Fruit fly (Drosophila melanogaster) whole organism, embryonic: ENCODE results near the gene Vps29.

Experiments used
- Adf1 ChIP-seq: fragments of 200-800 bp; sonication (Bioruptor generic); IDR thresholded peaks from 2 replicates; pipeline ENCODE4 v1.3.6; 2022; ENCODE audit warnings: missing biosample characterization, missing genetic modification characterization
- CG10267 ChIP-seq: fragments of 200-800 bp; sonication (Bioruptor generic); optimal IDR thresholded peaks from 2 replicates; lab custom pipeline; 2018; ENCODE audit warnings: missing biosample characterization, mild to moderate bottlenecking, missing genetic modification characterization, moderate library complexity
- CG10979 ChIP-seq: fragments of 200-800 bp; sonication (Bioruptor generic); optimal IDR thresholded peaks from 2 replicates; lab custom pipeline; 2018; ENCODE audit warnings: missing biosample characterization, mild to moderate bottlenecking, missing genetic modification characterization, moderate library complexity
- CG11085 ChIP-seq: fragments of 200-800 bp; sonication (Bioruptor generic); IDR thresholded peaks from 2 replicates; pipeline ENCODE4 v1.3.6; 2022; ENCODE audit warnings: missing biosample characterization, missing genetic modification characterization
- CG13123 ChIP-seq: fragments of 200-800 bp; sonication (Bioruptor generic); optimal IDR thresholded peaks from 2 replicates; lab custom pipeline; 2016; ENCODE audit warnings: missing biosample characterization, missing genetic modification characterization
- CG17612 ChIP-seq: fragments of 200-800 bp; sonication (Bioruptor generic); IDR thresholded peaks from 2 replicates; pipeline ENCODE4 v1.3.6; 2022; ENCODE audit warnings: missing biosample characterization, missing genetic modification characterization
- CG2116 ChIP-seq: fragments of 200-800 bp; sonication (Bioruptor generic); optimal IDR thresholded peaks from 3 replicates; lab custom pipeline; 2018; ENCODE audit warnings: missing biosample characterization, mild to moderate bottlenecking, missing genetic modification characterization
- CG34224 ChIP-seq: fragments of 200-800 bp; sonication (Bioruptor generic); IDR thresholded peaks from 3 replicates; pipeline ENCODE4 v1.3.6; 2022; ENCODE audit warnings: missing biosample characterization, missing genetic modification characterization; ENCODE audit not compliant: partially characterized antibody
- CG34376 ChIP-seq: fragments of 200-800 bp; sonication (Bioruptor generic); optimal IDR thresholded peaks from 2 replicates; lab custom pipeline; 2018; ENCODE audit warnings: missing biosample characterization, mild to moderate bottlenecking, missing genetic modification characterization
- CG3995 ChIP-seq: fragments of 200-800 bp; sonication (Bioruptor generic); optimal IDR thresholded peaks from 3 replicates; lab custom pipeline; 2016; ENCODE audit warnings: missing biosample characterization, missing genetic modification characterization
- CG7271 ChIP-seq: fragments of 200-800 bp; sonication (Bioruptor generic); optimal IDR thresholded peaks from 2 replicates; lab custom pipeline; 2018; ENCODE audit warnings: missing biosample characterization, mild to moderate bottlenecking, missing genetic modification characterization, moderate library complexity
- CG7357 ChIP-seq: fragments of 200-800 bp; sonication (Bioruptor generic); IDR thresholded peaks from 3 replicates; pipeline ENCODE4 v1.3.6; 2022; ENCODE audit warnings: missing biosample characterization, missing genetic modification characterization
- CG7963 ChIP-seq: fragments of 200-800 bp; sonication (Bioruptor generic); IDR thresholded peaks from 3 replicates; pipeline ENCODE4 v1.3.6; 2022; ENCODE audit warnings: missing biosample characterization, missing genetic modification characterization; ENCODE audit not compliant: partially characterized antibody
- CTCF ChIP-seq: fragments of 200-800 bp; sonication (Bioruptor generic); optimal IDR thresholded peaks from 2 replicates; lab custom pipeline; 2017; ENCODE audit warnings: missing biosample characterization, mild to moderate bottlenecking, missing genetic modification characterization, moderate library complexity
- D19A ChIP-seq: fragments of 200-800 bp; optimal IDR thresholded peaks from 3 replicates; lab custom pipeline; 2019; ENCODE audit warnings: missing biosample characterization, mild to moderate bottlenecking, missing genetic modification characterization, moderate library complexity
- Dek ChIP-seq: fragments of 200-800 bp; sonication (Bioruptor generic); optimal IDR thresholded peaks from 3 replicates; lab custom pipeline; 2019; ENCODE audit warnings: missing biosample characterization, mild to moderate bottlenecking, missing genetic modification characterization, moderate library complexity
- H2.0 ChIP-seq: fragments of 200-800 bp; sonication (Bioruptor generic); IDR thresholded peaks from 2 replicates; pipeline ENCODE4 v1.3.6; 2022; ENCODE audit warnings: missing biosample characterization, missing genetic modification characterization
- Hmx ChIP-seq: fragments of 200-800 bp; sonication (Bioruptor generic); optimal IDR thresholded peaks from 2 replicates; lab custom pipeline; 2016; ENCODE audit warnings: missing biosample characterization, missing genetic modification characterization
- Med ChIP-seq: fragments of 200-800 bp; sonication (Bioruptor generic); peaks from one replicate; lab custom pipeline; 2016; ENCODE audit warnings: missing biosample characterization, missing genetic modification characterization, mild to moderate bottlenecking, inconsistent platforms, moderate library complexity
- Nf-YA ChIP-seq: fragments of 200-800 bp; sonication (Bioruptor generic); IDR thresholded peaks from 2 replicates; pipeline ENCODE4 v1.3.6; 2022; ENCODE audit warnings: missing biosample characterization, missing genetic modification characterization
- Oaz ChIP-seq: fragments of 200-800 bp; sonication (Bioruptor generic); IDR thresholded peaks from 2 replicates; pipeline ENCODE4 v1.3.6; 2022; ENCODE audit warnings: missing biosample characterization, missing genetic modification characterization
- Sox102F ChIP-seq: fragments of 200-800 bp; sonication (Bioruptor generic); optimal IDR thresholded peaks from 2 replicates; lab custom pipeline; 2018; ENCODE audit warnings: missing biosample characterization, mild to moderate bottlenecking, missing genetic modification characterization, moderate library complexity
- Trl ChIP-seq, 3 experiments: fragments of >200 bp in 2 of 3; fragments of 200-800 bp in 1 of 3; sonication (Bioruptor generic) in 1 of 3; optimal IDR thresholded peaks; 2 replicates in 1 of 3; 3 replicates in 2 of 3; lab custom pipeline; 2016 to 2017; ENCODE audit warnings: missing biosample characterization in 1 of 3, missing genetic modification characterization in 1 of 3
- ac ChIP-seq: fragments of 200-800 bp; sonication (Bioruptor generic); optimal IDR thresholded peaks from 3 replicates; lab custom pipeline; 2017; ENCODE audit warnings: missing biosample characterization, mild to moderate bottlenecking, missing genetic modification characterization
- ase ChIP-seq: fragments of 200-800 bp; sonication (Bioruptor generic); IDR thresholded peaks from 3 replicates; pipeline ENCODE4 v1.3.6; 2022; ENCODE audit warnings: missing biosample characterization, missing genetic modification characterization
- bbx ChIP-seq: fragments of 200-800 bp; sonication (Bioruptor generic); IDR thresholded peaks from 2 replicates; pipeline ENCODE4 v1.3.6; 2022; ENCODE audit warnings: missing biosample characterization, missing genetic modification characterization; ENCODE audit not compliant: partially characterized antibody
- bcd ChIP-seq: fragments of 200-800 bp; sonication (Bioruptor generic); optimal IDR thresholded peaks from 2 replicates; lab custom pipeline; 2017; ENCODE audit warnings: missing biosample characterization, mild to moderate bottlenecking, missing genetic modification characterization
- bsh ChIP-seq, 2 experiments: fragments of 200-800 bp; sonication (Bioruptor generic); optimal IDR thresholded peaks; 2 replicates each; lab custom pipeline; 2017 to 2018; ENCODE audit warnings: mild to moderate bottlenecking in 2 of 2, missing biosample characterization in 2 of 2, missing genetic modification characterization in 2 of 2, moderate library complexity in 1 of 2
- chinmo ChIP-seq: fragments of 200-800 bp; sonication (Bioruptor generic); IDR thresholded peaks from 4 replicates; pipeline ENCODE4 v1.3.6; 2022; ENCODE audit warnings: missing biosample characterization, missing genetic modification characterization; ENCODE audit not compliant: partially characterized antibody
- dm ChIP-seq: fragments of 200-800 bp; sonication (Bioruptor generic); optimal IDR thresholded peaks from 3 replicates; lab custom pipeline; 2016; ENCODE audit warnings: missing biosample characterization, missing genetic modification characterization
- eve ChIP-seq, 2 experiments: fragments of >200 bp; optimal IDR thresholded peaks; 2 replicates each; lab custom pipeline; 2017; ENCODE audit warnings: missing biosample characterization in 2 of 2, missing genetic modification characterization in 2 of 2
- exex ChIP-seq: fragments of 200-800 bp; sonication (Bioruptor generic); optimal IDR thresholded peaks from 4 replicates; lab custom pipeline; 2018; ENCODE audit warnings: missing biosample characterization, mild to moderate bottlenecking, missing genetic modification characterization, moderate library complexity
- ftz-f1 ChIP-seq: fragments of 200-800 bp; sonication (Bioruptor generic); optimal IDR thresholded peaks from 2 replicates; lab custom pipeline; 2016; ENCODE audit warnings: missing biosample characterization, missing genetic modification characterization
- gem ChIP-seq: fragments of 200-800 bp; sonication (Bioruptor generic); optimal IDR thresholded peaks from 2 replicates; lab custom pipeline; 2019; ENCODE audit warnings: missing biosample characterization, mild to moderate bottlenecking, missing genetic modification characterization, moderate library complexity
- gfzf ChIP-seq: fragments of 200-800 bp; sonication (Bioruptor generic); optimal IDR thresholded peaks from 2 replicates; lab custom pipeline; 2016; ENCODE audit warnings: missing biosample characterization, mild to moderate bottlenecking, missing genetic modification characterization, moderate library complexity
- grn ChIP-seq: fragments of 200-800 bp; sonication (Bioruptor generic); optimal IDR thresholded peaks from 3 replicates; lab custom pipeline; 2017; ENCODE audit warnings: missing biosample characterization, missing genetic modification characterization
- lilli ChIP-seq: fragments of 200-800 bp; sonication (Bioruptor generic); optimal IDR thresholded peaks from 3 replicates; lab custom pipeline; 2016; ENCODE audit warnings: missing biosample characterization, missing genetic modification characterization
- lola ChIP-seq, 3 experiments: fragments of >200 bp in 2 of 3; fragments of 200-800 bp in 1 of 3; sonication (Bioruptor generic) in 1 of 3; optimal IDR thresholded peaks; 2 replicates each; lab custom pipeline; 2017 to 2019; ENCODE audit warnings: missing biosample characterization in 3 of 3, missing genetic modification characterization in 3 of 3, mild to moderate bottlenecking in 1 of 3, moderate library complexity in 1 of 3
- nerfin-2 ChIP-seq: fragments of 200-800 bp; sonication (Bioruptor generic); IDR thresholded peaks from 2 replicates; pipeline ENCODE4 v1.3.6; 2022; ENCODE audit warnings: missing biosample characterization, missing genetic modification characterization; ENCODE audit not compliant: partially characterized antibody
- pfk ChIP-seq: fragments of 200-800 bp; sonication (Bioruptor generic); optimal IDR thresholded peaks from 2 replicates; lab custom pipeline; 2018; ENCODE audit warnings: missing biosample characterization, mild to moderate bottlenecking, missing genetic modification characterization, moderate library complexity
- pzg ChIP-seq: fragments of 200-800 bp; sonication (Bioruptor generic); optimal IDR thresholded peaks from 3 replicates; lab custom pipeline; 2018; ENCODE audit warnings: missing biosample characterization, mild to moderate bottlenecking, missing genetic modification characterization, moderate library complexity
- schlank ChIP-seq: fragments of 200-800 bp; sonication (Bioruptor generic); optimal IDR thresholded peaks from 2 replicates; lab custom pipeline; 2018; ENCODE audit warnings: missing biosample characterization, mild to moderate bottlenecking, missing genetic modification characterization
- sna ChIP-seq: fragments of 200-800 bp; sonication (Bioruptor generic); IDR thresholded peaks from 2 replicates; pipeline ENCODE4 v1.3.6; 2022; ENCODE audit warnings: missing biosample characterization, missing genetic modification characterization; ENCODE audit not compliant: partially characterized antibody
- sob ChIP-seq: fragments of 200-800 bp; sonication (Bioruptor generic); IDR thresholded peaks from 2 replicates; pipeline ENCODE4 v1.3.6; 2022; ENCODE audit warnings: missing biosample characterization, missing genetic modification characterization
- stc ChIP-seq: fragments of 200-800 bp; sonication (Bioruptor generic); IDR thresholded peaks from 2 replicates; pipeline ENCODE4 v1.3.6; 2022; ENCODE audit warnings: missing biosample characterization, missing genetic modification characterization
- stwl ChIP-seq: fragments of 200-800 bp; sonication (Bioruptor generic); optimal IDR thresholded peaks from 3 replicates; lab custom pipeline; 2018; ENCODE audit warnings: missing biosample characterization, mild to moderate bottlenecking, missing genetic modification characterization, moderate library complexity
- tna ChIP-seq: fragments of 200-800 bp; sonication (Bioruptor generic); IDR thresholded peaks from 2 replicates; pipeline ENCODE4 v1.3.6; 2022; ENCODE audit warnings: missing biosample characterization, missing genetic modification characterization; ENCODE audit not compliant: partially characterized antibody
- trem ChIP-seq: fragments of 200-800 bp; optimal IDR thresholded peaks from 3 replicates; lab custom pipeline; 2019; ENCODE audit warnings: missing biosample characterization, mild to moderate bottlenecking, missing genetic modification characterization, moderate library complexity
- unc-4 ChIP-seq: fragments of 200-800 bp; sonication (Bioruptor generic); IDR thresholded peaks from 2 replicates; pipeline ENCODE4 v1.3.6; 2022; ENCODE audit warnings: missing biosample characterization, missing genetic modification characterization; ENCODE audit not compliant: partially characterized antibody

The Vps29 gene

DNA sequence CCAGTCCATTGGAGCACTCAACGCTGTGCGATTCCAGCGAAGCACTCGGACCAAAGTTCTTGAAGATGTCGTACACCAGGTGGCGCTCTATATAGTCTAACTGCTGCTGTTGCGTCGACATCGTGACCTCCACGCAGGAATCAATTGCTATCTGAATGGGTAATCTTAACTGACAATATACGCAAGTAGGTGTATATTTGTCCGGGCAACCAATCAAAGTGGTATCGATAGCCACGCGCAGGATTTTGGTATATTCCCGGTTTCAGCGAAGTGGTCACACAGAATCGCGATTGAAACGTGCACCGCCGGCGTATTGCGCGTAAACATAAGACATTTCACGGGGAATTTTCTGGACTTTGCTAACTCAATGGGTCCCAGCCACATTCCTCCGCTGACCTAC is 33.2 kb downstream of the Vps29 start, which contains the start of the genes CG5126 and Tgt (continued):
- TF ChIP-seq CG7963 (GFP tag; lab: Robert Waterston, UW) (peak; percentile 47; the same call in 2 of the 3 replicates), stc (GFP tag; lab: Robert Waterston, UW) (no peak), Hmx (GFP tag; lab: Kevin White, UChicago) (no peak), bsh (GFP tag; optimal IDR thresholded peaks at IDR 0.05; lab: Kevin White, UChicago) (no peak), bcd (GFP tag; lab: Kevin White, UChicago) (no peak), lola (GFP tag; optimal IDR thresholded peaks at IDR 0.05; lab: Kevin White, UChicago) (no peak), pfk (no peak), Nf-YA (GFP tag; lab: Robert Waterston, UW) (no peak), CG10267 (no peak), CG2116 (GFP tag; lab: Kevin White, UChicago) (peak; percentile 68), tna (GFP tag; lab: Robert Waterston, UW) (peak; percentile 20; the same call in 1 of the 2 replicates), CG13123 (no peak), schlank (tag; lab: Kevin White, UChicago) (no peak), Med (GFP tag; lab: Kevin White, UChicago) (peak; percentile 60), Adf1 (GFP tag; lab: Robert Waterston, UW) (no peak), CG7357 (GFP tag; lab: Robert Waterston, UW) (no peak), CG34376 (GFP tag; lab: Kevin White, UChicago) (no peak), nerfin-2 (GFP tag; lab: Robert Waterston, UW) (peak; percentile 25; the same call in 1 of the 2 replicates), Dek (tag; lab: Kevin White, UChicago) (no peak), CG34224 (peak; percentile 56), eve (GFP tag; optimal IDR thresholded peaks at IDR 0.05; lab: Kevin White, UChicago) (no peak), Trl (optimal IDR thresholded peaks at IDR 0.05; lab: Kevin White, UChicago) (no peak), Trl (GFP tag; optimal IDR thresholded peaks at IDR 0.05; lab: Kevin White, UChicago) (no peak), CG17612 (no peak), exex (no peak), dm (GFP tag; lab: Kevin White, UChicago) (peak; percentile 51), D19A (no peak), CG3995 (peak; percentile 89), CTCF (GFP tag; lab: Kevin White, UChicago) (peak; percentile 86), unc-4 (GFP tag; lab: Robert Waterston, UW) (peak; percentile 65), ftz-f1 (GFP tag; lab: Kevin White, UChicago) (peak; percentile 63), sob (GFP tag; lab: Robert Waterston, UW) (no peak), lilli (GFP tag; lab: Kevin White, UChicago) (no peak), bbx (GFP tag; lab: Robert Waterston, UW) (peak; percentile 55; the same call in 1 of the 2 replicates), sna (GFP tag; lab: Robert Waterston, UW) (peak; percentile 44; the same call in 1 of the 2 replicates), stwl (tag; lab: Kevin White, UChicago) (peak; percentile 31), gem (tag; lab: Kevin White, UChicago) (no peak), CG7271 (tag; lab: Kevin White, UChicago) (no peak), ase (GFP tag; lab: Robert Waterston, UW) (no peak), CG10979 (tag; lab: Kevin White, UChicago) (peak; percentile 54), chinmo (peak; percentile 87; the same call in 2 of the 4 replicates), Sox102F (no peak), CG11085 (GFP tag; lab: Robert Waterston, UW) (no peak), grn (GFP tag; lab: Kevin White, UChicago) (peak; percentile 87), trem (tag; lab: Kevin White, UChicago) (no peak), gfzf (peak; percentile 80), H2.0 (GFP tag; lab: Robert Waterston, UW) (no peak), Oaz (0 out of 2 replicates have a peak, but pooled peaks have one; percentile 18), pzg (GFP tag; lab: Kevin White, UChicago) (peak; percentile 74), ac (GFP tag; lab: Kevin White, UChicago) (no peak)
